Worm (Caenorhabditis elegans): ENCODE data around the gene chmp-7.

DNA sequence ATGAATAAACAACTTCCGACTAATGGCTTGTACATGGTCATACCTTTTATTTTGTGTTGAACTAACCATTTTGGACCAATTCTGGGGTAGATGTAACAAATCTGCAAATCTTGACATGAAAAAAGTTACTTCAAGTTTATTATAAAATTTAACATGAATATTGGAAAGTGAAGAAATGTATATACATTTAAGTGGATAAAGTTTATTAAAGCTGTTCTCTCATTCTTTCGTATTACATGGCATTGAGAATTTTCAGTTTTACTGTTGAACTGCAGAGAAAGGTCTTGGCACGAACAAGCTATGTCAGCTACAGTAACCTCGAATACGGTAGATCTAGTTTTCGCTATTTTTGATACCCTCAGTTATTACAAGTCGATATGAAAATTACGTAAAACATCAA, 38.8 kb downstream of the chmp-7 start, which contains the start of gene C07H4.1:
- TF ChIP-seq unc-130 (GFP tag; optimal IDR thresholded peaks at IDR 0.05) (no peak), nhr-76 (tag; optimal IDR thresholded peaks at IDR 0.05) (no peak), lsy-2 (tag; optimal IDR thresholded peaks at IDR 0.05) (no peak), mep-1 (tag; optimal IDR thresholded peaks at IDR 0.05) (no peak), fos-1 (tag; optimal IDR thresholded peaks at IDR 0.05) (no peak), unc-39 (tag; optimal IDR thresholded peaks at IDR 0.05) (no peak), daf-12 (tag; optimal IDR thresholded peaks at IDR 0.05) (no peak)

All from whole organism, L4 larva.